Worm (Caenorhabditis elegans) whole organism, midembryonic: Measurements from ENCODE around the gene alh-5.

Source experiments
- T22C8.4 ChIP-seq: fragments of 200-800 bp; sonication (Bioruptor generic); IDR thresholded peaks from 2 replicates; pipeline ENCODE4 v1.3.6; 2022; ENCODE audit warnings: missing genetic modification characterization, missing compliant biosample characterization
- flt-1 ChIP-seq: fragments of 200-800 bp; sonication (Bioruptor generic); IDR thresholded peaks from 2 replicates; pipeline ENCODE4 v1.3.6; 2022; ENCODE audit warnings: missing genetic modification characterization, missing compliant biosample characterization
- med-1 ChIP-seq: sonication (generic microtip); optimal IDR thresholded peaks from 2 replicates; lab custom pipeline; 2017; ENCODE audit warnings: missing genetic modification characterization, mild to moderate bottlenecking, missing compliant biosample characterization, antibody characterized with exemption, missing genetic modification reagents; ENCODE audit not compliant: insufficient read depth
- ref-1 ChIP-seq: fragments of 200-800 bp; sonication (Bioruptor generic); conservative IDR thresholded peaks from 2 replicates; pipeline ENCODE4 v1.3.6; 2022; ENCODE audit warnings: missing genetic modification reagents, missing genetic modification characterization, missing compliant biosample characterization
- tab-1 ChIP-seq: fragments of 200-800 bp; sonication (Bioruptor generic); IDR thresholded peaks from 2 replicates; pipeline ENCODE4 v1.3.6; 2022; ENCODE audit warnings: missing genetic modification characterization, missing compliant biosample characterization
- ztf-23 ChIP-seq: fragments of 200-800 bp; sonication (Bioruptor generic); IDR thresholded peaks from 2 replicates; pipeline ENCODE4 v1.3.6; 2022; ENCODE audit warnings: missing genetic modification reagents, missing genetic modification characterization, missing compliant biosample characterization
- ztf-29 ChIP-seq: fragments of 200-800 bp; sonication (Bioruptor generic); IDR thresholded peaks from 2 replicates; pipeline ENCODE4 v1.3.6; 2022; ENCODE audit warnings: missing genetic modification reagents, missing genetic modification characterization, missing compliant biosample characterization

DNA sequence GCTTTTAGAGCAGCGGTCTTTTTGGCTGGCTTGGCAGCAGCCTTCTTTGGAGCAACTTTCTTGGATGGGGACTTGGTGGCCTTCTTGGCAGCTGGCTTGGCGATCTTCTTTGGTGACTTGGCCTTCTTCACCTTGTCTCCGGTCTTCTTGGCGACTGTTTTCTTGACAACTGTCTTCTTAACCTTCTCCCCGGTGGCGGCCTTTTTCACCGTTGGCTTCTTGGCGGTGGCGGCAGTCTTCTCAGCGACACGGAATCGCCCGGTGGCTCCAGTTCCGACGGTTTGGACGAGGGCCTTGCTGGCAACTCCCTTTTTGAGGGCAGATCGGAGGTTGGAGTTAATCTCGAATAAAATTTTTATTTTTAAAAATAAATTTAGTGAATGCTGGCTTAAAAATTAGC is 31.3 kb upstream of the alh-5 start:
- TF ChIP-seq ztf-23 (GFP tag; lab: Robert Waterston, UW) (no peak), med-1 (GFP tag; lab: Kevin White, UChicago) (no peak), T22C8.4 (no peak), flt-1 (GFP tag; lab: Robert Waterston, UW) (no peak), tab-1 (GFP tag; lab: Robert Waterston, UW) (no peak), ztf-29 (GFP tag; lab: Robert Waterston, UW) (no peak), ref-1 (GFP tag; lab: Robert Waterston, UW) (no peak)
